Fruit fly (Drosophila melanogaster): ENCODE data around the gene CG8087.

The CG8087 gene

dm6 chr3R:14586480-14587443 lies 22.2 kb upstream of the CG8087 start:
- TF ChIP-seq BtbVII (GFP tag; optimal IDR thresholded peaks at IDR 0.05): no peak
- no peak for TF ChIP-seq ind (GFP tag; optimal IDR thresholded peaks at IDR 0.05)
- no peak for TF ChIP-seq ci (GFP tag; IDR thresholded peaks at IDR 0.05)
- peak; percentile 50 for TF ChIP-seq CG12391 (tag; optimal IDR thresholded peaks at IDR 0.05)
- no peak for TF ChIP-seq CG10147 (GFP tag; optimal IDR thresholded peaks at IDR 0.05)
- no peak for TF ChIP-seq CG12219 (GFP tag; optimal IDR thresholded peaks at IDR 0.05)
- 0 out of 3 replicates have a peak, but pooled peaks have one; percentile 28 for TF ChIP-seq row (GFP tag; IDR thresholded peaks at IDR 0.05)
- TF ChIP-seq gt (GFP tag; IDR thresholded peaks at IDR 0.05): no peak
- no peak for TF ChIP-seq lov (optimal IDR thresholded peaks at IDR 0.05)
- no peak for TF ChIP-seq lov (GFP tag; IDR thresholded peaks at IDR 0.05)
- no peak for TF ChIP-seq Neu2 (GFP tag; optimal IDR thresholded peaks at IDR 0.05; ENCODE audit: borderline replicate concordance)
- TF ChIP-seq shn (GFP tag; optimal IDR thresholded peaks at IDR 0.05): no peak
- no peak for TF ChIP-seq bab2 (GFP tag; optimal IDR thresholded peaks at IDR 0.05)
- no peak for TF ChIP-seq bowl (GFP tag; IDR thresholded peaks at IDR 0.05)
- no peak for TF ChIP-seq pzg (GFP tag; optimal IDR thresholded peaks at IDR 0.05)
- TF ChIP-seq MTF-1 (GFP tag; optimal IDR thresholded peaks at IDR 0.05; ENCODE audit: borderline replicate concordance): no peak
- no peak for TF ChIP-seq CG42726 (GFP tag; IDR thresholded peaks at IDR 0.05; ENCODE audit: partially characterized antibody)
- TF ChIP-seq Myb (GFP tag; optimal IDR thresholded peaks at IDR 0.05): no peak
- no peak for TF ChIP-seq Six4 (GFP tag; optimal IDR thresholded peaks at IDR 0.05)
- peak; percentile 9 for TF ChIP-seq CG10267 (tag; optimal IDR thresholded peaks at IDR 0.05)
- TF ChIP-seq CG8359 (GFP tag; optimal IDR thresholded peaks at IDR 0.05; ENCODE audit: borderline replicate concordance): no peak
- no peak for TF ChIP-seq CG17802 (tag; optimal IDR thresholded peaks at IDR 0.05)
- TF ChIP-seq Lim3 (GFP tag; IDR thresholded peaks at IDR 0.05): no peak
- TF ChIP-seq PHDP (tag; optimal IDR thresholded peaks at IDR 0.05): no peak
- peak in 1 of 2 experiments; percentile 92 for TF ChIP-seq tll (GFP tag; optimal IDR thresholded peaks at IDR 0.05)
- no peak for TF ChIP-seq HmgD (GFP tag; optimal IDR thresholded peaks at IDR 0.05)
- peak; percentile 58 for TF ChIP-seq CG18262 (tag; optimal IDR thresholded peaks at IDR 0.05)
- TF ChIP-seq her (GFP tag; optimal IDR thresholded peaks at IDR 0.05): no peak
- TF ChIP-seq zf30C (GFP tag; optimal IDR thresholded peaks at IDR 0.05): peak; percentile 65
- TF ChIP-seq H2.0 (GFP tag; IDR thresholded peaks at IDR 0.05): no peak
- TF ChIP-seq salm (tag; optimal IDR thresholded peaks at IDR 0.05): no peak
- no peak for TF ChIP-seq Hr51 (GFP tag; optimal IDR thresholded peaks at IDR 0.05)
- no peak for TF ChIP-seq CG2199 (GFP tag; IDR thresholded peaks at IDR 0.05)
- TF ChIP-seq Gug (GFP tag; IDR thresholded peaks at IDR 0.05): no peak
- no peak for TF ChIP-seq slp2 (GFP tag; optimal IDR thresholded peaks at IDR 0.05)
- no peak for TF ChIP-seq CG13424 (tag; optimal IDR thresholded peaks at IDR 0.05)
- TF ChIP-seq D19B (GFP tag; optimal IDR thresholded peaks at IDR 0.05): no peak
- no peak for TF ChIP-seq CG6689 (GFP tag; IDR thresholded peaks at IDR 0.05)
- TF ChIP-seq CG34224 (GFP tag; IDR thresholded peaks at IDR 0.05; ENCODE audit: partially characterized antibody): no peak
- TF ChIP-seq CG16779 (GFP tag; IDR thresholded peaks at IDR 0.05): no peak
- TF ChIP-seq dm (GFP tag; optimal IDR thresholded peaks at IDR 0.05): no peak
- TF ChIP-seq Sry-β (GFP tag; optimal IDR thresholded peaks at IDR 0.05): no peak
- TF ChIP-seq Oli (tag; optimal IDR thresholded peaks at IDR 0.05): peak; percentile 15
- peak; percentile 88 for TF ChIP-seq cad (GFP tag; optimal IDR thresholded peaks at IDR 0.05)
- TF ChIP-seq Dip2 (GFP tag; IDR thresholded peaks at IDR 0.05): no peak
- no peak for TF ChIP-seq abd-A (tag; optimal IDR thresholded peaks at IDR 0.05)
- no peak for TF ChIP-seq CG15073 (GFP tag; optimal IDR thresholded peaks at IDR 0.05)
- TF ChIP-seq CG1024 (GFP tag; IDR thresholded peaks at IDR 0.05): no peak
- TF ChIP-seq knrl (GFP tag; IDR thresholded peaks at IDR 0.05; ENCODE audit: partially characterized antibody): no peak

Data from whole organism, embryonic.